Fruit fly (Drosophila melanogaster) whole organism, embryonic: ENCODE measurements around the gene CG5447.

Experiments
- CG32532 ChIP-seq: fragments of 200-800 bp; sonication (Bioruptor generic); IDR thresholded peaks from 2 replicates; pipeline ENCODE4 v1.3.6; 2022; ENCODE audit warnings: missing biosample characterization, missing genetic modification characterization
- CG4820 ChIP-seq: fragments of 200-800 bp; sonication (Bioruptor generic); optimal IDR thresholded peaks from 3 replicates; lab custom pipeline; 2016; ENCODE audit warnings: missing biosample characterization, missing genetic modification characterization
- Hand ChIP-seq: fragments of 200-800 bp; sonication (Bioruptor generic); optimal IDR thresholded peaks from 2 replicates; lab custom pipeline; 2017; ENCODE audit warnings: mild to moderate bottlenecking, missing biosample characterization, missing genetic modification reagents, missing genetic modification characterization
- Mes4 ChIP-seq: fragments of 200-800 bp; sonication (Bioruptor generic); optimal IDR thresholded peaks from 2 replicates; lab custom pipeline; 2016; ENCODE audit warnings: missing biosample characterization, missing genetic modification characterization
- Trl ChIP-seq, 3 experiments: fragments of >200 bp in 2 of 3; fragments of 200-800 bp in 1 of 3; sonication (Bioruptor generic) in 1 of 3; optimal IDR thresholded peaks; 2 replicates in 1 of 3; 3 replicates in 2 of 3; lab custom pipeline; 2016 to 2017; ENCODE audit warnings: missing biosample characterization in 1 of 3, missing genetic modification characterization in 1 of 3
- ato ChIP-seq: fragments of 200-800 bp; sonication (Bioruptor generic); IDR thresholded peaks from 2 replicates; pipeline ENCODE4 v1.3.6; 2022; ENCODE audit warnings: missing biosample characterization, missing genetic modification characterization; ENCODE audit not compliant: partially characterized antibody
- fd102C ChIP-seq: fragments of 200-800 bp; sonication (Bioruptor generic); optimal IDR thresholded peaks from 2 replicates; lab custom pipeline; 2018; ENCODE audit warnings: missing biosample characterization, mild to moderate bottlenecking, missing genetic modification characterization, moderate library complexity
- ham ChIP-seq: fragments of 200-800 bp; sonication (Bioruptor generic); IDR thresholded peaks from 2 replicates; pipeline ENCODE4 v1.3.6; 2022; ENCODE audit warnings: missing biosample characterization, missing genetic modification characterization
- tin ChIP-seq: fragments of 200-800 bp; sonication (Bioruptor generic); optimal IDR thresholded peaks from 3 replicates; lab custom pipeline; 2016; ENCODE audit warnings: missing biosample characterization, missing genetic modification characterization
- wek ChIP-seq: fragments of 200-800 bp; sonication (Bioruptor generic); optimal IDR thresholded peaks from 3 replicates; lab custom pipeline; 2018; ENCODE audit warnings: missing biosample characterization, mild to moderate bottlenecking, missing genetic modification characterization, moderate library complexity

DNA sequence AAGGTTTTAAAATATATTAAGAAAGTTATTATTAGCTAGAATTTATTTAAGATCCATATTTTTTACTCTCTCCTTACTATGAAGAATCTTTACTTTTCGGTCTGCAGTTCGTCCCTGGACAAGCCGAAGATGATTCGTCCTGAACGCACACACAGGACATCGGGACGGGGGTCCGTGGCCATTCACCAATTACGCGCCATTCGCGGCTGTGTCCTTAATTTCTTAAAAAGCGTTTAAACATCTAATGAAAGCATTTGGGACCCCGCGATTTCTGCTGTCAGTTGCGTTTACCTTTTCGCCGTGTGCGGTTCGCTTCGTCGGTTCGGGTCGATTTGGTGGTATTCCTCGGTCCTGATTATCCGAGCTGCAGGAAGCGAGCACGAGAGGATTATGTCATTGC, 5.6 kb downstream of the CG5447 start, which contains the start of gene CG14238:
- TF ChIP-seq CG32532 (GFP tag; lab: Robert Waterston, UW) (no peak), fd102C (no peak), Mes4 (GFP tag; lab: Kevin White, UChicago) (no peak), Hand (GFP tag; lab: Kevin White, UChicago) (no peak), ham (no peak), wek (no peak), Trl (optimal IDR thresholded peaks at IDR 0.05; lab: Kevin White, UChicago) (no peak), Trl (GFP tag; optimal IDR thresholded peaks at IDR 0.05; lab: Kevin White, UChicago) (no peak), ato (no peak), CG4820 (GFP tag; lab: Kevin White, UChicago) (no peak), tin (GFP tag; lab: Kevin White, UChicago) (no peak)
